Worm (Caenorhabditis elegans) whole organism, L1 larva: ENCODE data around the gene F36G3.2.

Source experiments
- ceh-8 ChIP-seq: fragments of 200-800 bp; sonication (Bioruptor generic); optimal IDR thresholded peaks from 2 replicates; lab custom pipeline; 2018; ENCODE audit warnings: mild to moderate bottlenecking, missing genetic modification characterization, moderate library complexity, missing compliant biosample characterization
- egl-13 ChIP-seq: sonication (generic microtip); optimal IDR thresholded peaks from 2 replicates; lab custom pipeline; 2016; ENCODE audit warnings: missing genotype, missing genetic modification reagents, missing genetic modification characterization, missing compliant biosample characterization
- elt-2 ChIP-seq: sonication (generic microtip); optimal IDR thresholded peaks from 2 replicates; lab custom pipeline; 2016; ENCODE audit warnings: missing genetic modification characterization, mild to moderate bottlenecking, inconsistent platforms, missing compliant biosample characterization, missing genetic modification reagents
- lin-15B ChIP-seq: fragments of 150-350 bp; sonication (generic microtip); optimal IDR thresholded peaks from 3 replicates; lab custom pipeline; 2014; ENCODE audit warnings: missing biosample characterization, missing genetic modification characterization
- lin-39 ChIP-seq: fragments of 150-350 bp; optimal IDR thresholded peaks from 2 replicates; lab custom pipeline; 2014; ENCODE audit warnings: missing biosample characterization, missing genetic modification reagents, missing genetic modification characterization
- mef-2 ChIP-seq: fragments of 150-350 bp; optimal IDR thresholded peaks from 2 replicates; lab custom pipeline; 2014; ENCODE audit warnings: missing biosample characterization, missing genetic modification characterization
- nhr-76 ChIP-seq: sonication (generic microtip); optimal IDR thresholded peaks from 2 replicates; lab custom pipeline; 2017; ENCODE audit warnings: missing biosample characterization, missing genetic modification characterization
- nhr-90 ChIP-seq: sonication (generic microtip); optimal IDR thresholded peaks from 2 replicates; lab custom pipeline; 2016; ENCODE audit warnings: mild to moderate bottlenecking, missing genetic modification characterization, missing compliant biosample characterization; ENCODE audit not compliant: poor library complexity
- pag-3 ChIP-seq: sonication (generic microtip); optimal IDR thresholded peaks from 2 replicates; lab custom pipeline; 2017; ENCODE audit warnings: missing genetic modification characterization, mild to moderate bottlenecking, missing compliant biosample characterization, antibody characterized with exemption, borderline replicate concordance; ENCODE audit not compliant: insufficient read depth
- sox-4 ChIP-seq: sonication (generic microtip); optimal IDR thresholded peaks from 2 replicates; lab custom pipeline; 2016; ENCODE audit warnings: missing genetic modification characterization, missing compliant biosample characterization
- tbx-2 ChIP-seq: sonication (generic microtip); optimal IDR thresholded peaks from 2 replicates; lab custom pipeline; 2016; ENCODE audit warnings: missing genetic modification characterization, missing compliant biosample characterization
- unc-130 ChIP-seq: fragments of 150-350 bp; optimal IDR thresholded peaks from 2 replicates; lab custom pipeline; 2017; ENCODE audit warnings: missing biosample characterization, missing genetic modification characterization, inconsistent platforms
- zip-4 ChIP-seq: fragments of 200-800 bp; sonication (Bioruptor generic); optimal IDR thresholded peaks from 2 replicates; lab custom pipeline; 2018; ENCODE audit warnings: mild to moderate bottlenecking, missing genetic modification characterization, moderate library complexity, missing compliant biosample characterization

ce11 chrX:9763903-9764302 lies 30.2 kb downstream of the F36G3.2 start:
- TF ChIP-seq nhr-76 (no peak), pag-3 (tag; lab: Kevin White, UChicago) (no peak), sox-4 (tag; lab: Kevin White, UChicago) (no peak), elt-2 (tag; lab: Kevin White, UChicago) (no peak), nhr-90 (tag; lab: Kevin White, UChicago) (no peak), tbx-2 (no peak), zip-4 (GFP tag; lab: Kevin White, UChicago) (no peak), ceh-8 (GFP tag; lab: Kevin White, UChicago) (no peak), egl-13 (tag; lab: Kevin White, UChicago) (no peak), lin-39 (tag; lab: Kevin White, UChicago) (no peak), unc-130 (tag; lab: Kevin White, UChicago) (no peak), lin-15B (tag; lab: Kevin White, UChicago) (no peak), mef-2 (no peak)
